Worm (Caenorhabditis elegans) whole organism, L1 larva: ENCODE measurements around the gene nfi-1.
A peak's percentile ranks its signal among the peaks of the same experiment; 100 is the strongest.

Experiments
- dpl-1 ChIP-seq, 3 experiments: fragments of 150-350 bp in 2 of 3; sonication (generic microtip) in 1 of 3; optimal IDR thresholded peaks; 2 replicates each; lab custom pipeline; 2014 to 2017; ENCODE audit warnings: missing biosample characterization in 3 of 3, missing genetic modification characterization in 3 of 3, missing genetic modification reagents in 3 of 3
- elt-3 ChIP-seq, 6 experiments: fragments of 150-350 bp in 1 of 6; sonication (generic microtip); optimal IDR thresholded peaks; 2 replicates each; lab custom pipeline; 2017 to 2018; ENCODE audit warnings: missing biosample characterization in 6 of 6, missing genetic modification characterization in 6 of 6, inconsistent platforms in 1 of 6
- fos-1 ChIP-seq: fragments of 150-350 bp; optimal IDR thresholded peaks from 2 replicates; lab custom pipeline; 2014; ENCODE audit warnings: missing biosample characterization, missing genetic modification characterization
- nhr-84 ChIP-seq: sonication (generic microtip); optimal IDR thresholded peaks from 2 replicates; lab custom pipeline; 2017; ENCODE audit warnings: missing biosample characterization, missing genetic modification characterization
- pag-3 ChIP-seq: sonication (generic microtip); optimal IDR thresholded peaks from 2 replicates; lab custom pipeline; 2017; ENCODE audit warnings: missing genetic modification characterization, mild to moderate bottlenecking, missing compliant biosample characterization, antibody characterized with exemption, borderline replicate concordance; ENCODE audit not compliant: insufficient read depth
- unc-62 ChIP-seq: fragments of 150-350 bp; optimal IDR thresholded peaks from 2 replicates; lab custom pipeline; 2014; ENCODE audit warnings: missing biosample characterization, missing genetic modification reagents, missing genetic modification characterization

DNA sequence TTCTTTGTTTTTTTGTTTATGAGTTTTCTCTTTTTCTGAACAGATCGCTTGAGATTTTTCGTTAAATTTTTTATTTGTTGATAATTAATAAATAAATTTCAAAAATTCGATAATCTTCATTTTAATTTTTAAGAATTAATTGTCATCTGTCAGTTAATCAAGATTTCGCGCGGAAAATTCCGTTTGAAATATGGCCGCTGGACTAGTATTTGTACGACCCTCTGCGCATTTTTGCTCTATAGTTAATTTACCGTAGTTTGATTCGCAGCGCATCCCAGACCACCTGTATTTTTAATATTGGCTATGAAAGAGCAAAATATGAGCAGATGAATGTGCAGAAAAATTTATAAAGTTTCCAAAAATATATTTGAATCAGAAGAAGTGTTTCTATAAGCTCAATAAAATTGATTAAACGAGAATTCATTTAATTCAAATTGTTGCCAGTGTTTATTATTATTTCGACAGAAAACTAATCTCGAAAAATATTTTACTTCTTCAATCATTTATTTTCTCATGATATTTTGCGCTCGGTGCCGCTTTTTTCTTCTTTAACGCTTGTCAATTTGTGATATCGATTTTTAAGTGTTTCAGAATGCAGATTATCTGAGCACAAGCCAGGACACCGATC, at the start of gene nfi-1:
- TF ChIP-seq fos-1, result no peak
- TF ChIP-seq dpl-1 (GFP tag; optimal IDR thresholded peaks at IDR 0.05; lab: Kevin White, UChicago), result peak; percentile 65 to 87 (median 76)
- no peak for TF ChIP-seq pag-3 (tag; lab: Kevin White, UChicago)
- TF ChIP-seq nhr-84 (tag; lab: Kevin White, UChicago), result no peak
- no peak for TF ChIP-seq unc-62
- TF ChIP-seq elt-3 (tag; optimal IDR thresholded peaks at IDR 0.05; lab: Kevin White, UChicago), result peak in 1 of 6 experiments; percentile 50
